Worm (Caenorhabditis elegans) whole organism, L3 larva: ENCODE results near the gene F17C11.13.

Experiments used
- R02D3.7 ChIP-seq: fragments of 150-350 bp; optimal IDR thresholded peaks from 2 replicates; lab custom pipeline; 2014; ENCODE audit warnings: missing biosample characterization, missing genetic modification characterization
- ZK546.5 ChIP-seq: sonication (generic microtip); optimal IDR thresholded peaks from 2 replicates; lab custom pipeline; 2017; ENCODE audit warnings: missing biosample characterization, missing genetic modification characterization
- ceh-16 ChIP-seq: sonication (generic microtip); optimal IDR thresholded peaks from 2 replicates; lab custom pipeline; 2017; ENCODE audit warnings: missing biosample characterization, missing genetic modification characterization
- ceh-82 ChIP-seq: fragments of 150-350 bp; optimal IDR thresholded peaks from 2 replicates; lab custom pipeline; 2014; ENCODE audit warnings: missing biosample characterization, missing genetic modification characterization
- ceh-9 ChIP-seq: sonication (generic microtip); optimal IDR thresholded peaks from 2 replicates; lab custom pipeline; 2018; ENCODE audit warnings: missing biosample characterization, missing genetic modification characterization
- egl-5 ChIP-seq: fragments of 150-350 bp; optimal IDR thresholded peaks from 2 replicates; lab custom pipeline; 2017; ENCODE audit warnings: missing biosample characterization, missing genetic modification reagents, missing genetic modification characterization, inconsistent platforms
- elt-1 ChIP-seq: fragments of 150-350 bp; optimal IDR thresholded peaks from 2 replicates; lab custom pipeline; 2014; ENCODE audit warnings: missing biosample characterization, missing genetic modification characterization
- elt-2 ChIP-seq: sonication (generic microtip); optimal IDR thresholded peaks from 2 replicates; lab custom pipeline; 2016; ENCODE audit warnings: missing genetic modification reagents, mild to moderate bottlenecking, missing genetic modification characterization, missing compliant biosample characterization
- eor-1 ChIP-seq, 2 experiments: fragments of 150-350 bp; optimal IDR thresholded peaks; 2 replicates each; lab custom pipeline; 2014 to 2018; ENCODE audit warnings: missing biosample characterization in 2 of 2, missing genetic modification characterization in 2 of 2
- fkh-2 ChIP-seq: fragments of 150-350 bp; optimal IDR thresholded peaks from 2 replicates; lab custom pipeline; 2014; ENCODE audit warnings: missing biosample characterization, missing genetic modification reagents, missing genetic modification characterization
- fos-1 ChIP-seq: fragments of 150-350 bp; optimal IDR thresholded peaks from 2 replicates; lab custom pipeline; 2014; ENCODE audit warnings: missing biosample characterization, missing genetic modification characterization
- hmg-11 ChIP-seq: sonication (generic microtip); optimal IDR thresholded peaks from 2 replicates; lab custom pipeline; 2016; ENCODE audit warnings: missing genetic modification characterization, missing compliant biosample characterization
- jun-1 ChIP-seq: fragments of 150-350 bp; optimal IDR thresholded peaks from 2 replicates; lab custom pipeline; 2014; ENCODE audit warnings: missing biosample characterization, missing genetic modification reagents, missing genetic modification characterization
- lin-15B ChIP-seq: fragments of 150-350 bp; optimal IDR thresholded peaks from 2 replicates; lab custom pipeline; 2014; ENCODE audit warnings: missing biosample characterization, missing genetic modification characterization
- lin-39 ChIP-seq: fragments of 150-350 bp; optimal IDR thresholded peaks from 2 replicates; lab custom pipeline; 2018; ENCODE audit warnings: missing biosample characterization, missing genetic modification reagents, missing genetic modification characterization
- lsy-12 ChIP-seq: sonication (generic microtip); optimal IDR thresholded peaks from 2 replicates; lab custom pipeline; 2016; ENCODE audit warnings: mild to moderate bottlenecking, missing genetic modification characterization, missing compliant biosample characterization
- mdl-1 ChIP-seq: fragments of 150-350 bp; optimal IDR thresholded peaks from 2 replicates; lab custom pipeline; 2014; ENCODE audit warnings: missing biosample characterization, missing genetic modification characterization
- mml-1 ChIP-seq: fragments of 150-350 bp; sonication (generic microtip); optimal IDR thresholded peaks from 3 replicates; lab custom pipeline; 2014; ENCODE audit warnings: missing biosample characterization, missing genetic modification characterization
- nfya-1 ChIP-seq: sonication (generic microtip); optimal IDR thresholded peaks from 2 replicates; lab custom pipeline; 2017; ENCODE audit warnings: missing genetic modification characterization, mild to moderate bottlenecking, missing compliant biosample characterization, antibody characterized with exemption, moderate library complexity; ENCODE audit not compliant: insufficient read depth
- nhr-12 ChIP-seq: fragments of 150-350 bp; optimal IDR thresholded peaks from 2 replicates; lab custom pipeline; 2014; ENCODE audit warnings: missing biosample characterization, missing genetic modification characterization
- nhr-25 ChIP-seq: sonication (generic microtip); optimal IDR thresholded peaks from 2 replicates; lab custom pipeline; 2017; ENCODE audit warnings: missing biosample characterization, missing genetic modification characterization
- nhr-43 ChIP-seq: sonication (generic microtip); optimal IDR thresholded peaks from 2 replicates; lab custom pipeline; 2016; ENCODE audit warnings: mild to moderate bottlenecking, missing genetic modification characterization, missing compliant biosample characterization; ENCODE audit not compliant: poor library complexity, severe bottlenecking
- nhr-77 ChIP-seq: fragments of 150-350 bp; optimal IDR thresholded peaks from 2 replicates; lab custom pipeline; 2014; ENCODE audit warnings: missing biosample characterization, missing genetic modification characterization
- pha-4 ChIP-seq: fragments of 150-350 bp; optimal IDR thresholded peaks from 2 replicates; lab custom pipeline; 2014; ENCODE audit warnings: missing biosample characterization, missing genetic modification reagents, missing genetic modification characterization
- pqm-1 ChIP-seq: fragments of 150-350 bp; optimal IDR thresholded peaks from 2 replicates; lab custom pipeline; 2017; ENCODE audit warnings: missing biosample characterization, missing genetic modification characterization, inconsistent platforms
- sea-2 ChIP-seq: fragments of 150-350 bp; sonication (generic microtip); optimal IDR thresholded peaks from 4 replicates; lab custom pipeline; 2014; ENCODE audit warnings: missing biosample characterization, missing genetic modification reagents, missing genetic modification characterization
- skn-1 ChIP-seq: fragments of 150-350 bp; optimal IDR thresholded peaks from 2 replicates; lab custom pipeline; 2014; ENCODE audit warnings: missing biosample characterization, missing genetic modification characterization
- snpc-4 ChIP-seq: fragments of 150-350 bp; optimal IDR thresholded peaks from 2 replicates; lab custom pipeline; 2014; ENCODE audit warnings: missing biosample characterization, missing genetic modification characterization
- tbx-2 ChIP-seq: sonication (generic microtip); optimal IDR thresholded peaks from 2 replicates; lab custom pipeline; 2016; ENCODE audit warnings: mild to moderate bottlenecking, missing genetic modification characterization, missing compliant biosample characterization
- unc-39 ChIP-seq: sonication (generic microtip); optimal IDR thresholded peaks from 4 replicates; lab custom pipeline; 2017; ENCODE audit warnings: missing biosample characterization, missing genetic modification characterization
- unc-62 ChIP-seq: fragments of 150-350 bp; sonication (generic microtip); optimal IDR thresholded peaks from 4 replicates; lab custom pipeline; 2014; ENCODE audit warnings: missing biosample characterization, missing genetic modification reagents, missing genetic modification characterization
- zag-1 ChIP-seq: fragments of 150-350 bp; optimal IDR thresholded peaks from 2 replicates; lab custom pipeline; 2014; ENCODE audit warnings: missing biosample characterization, missing genetic modification characterization
- ztf-11 ChIP-seq: fragments of 150-350 bp; optimal IDR thresholded peaks from 2 replicates; lab custom pipeline; 2014; ENCODE audit warnings: missing biosample characterization, missing genetic modification characterization
- ztf-4 ChIP-seq: fragments of 150-350 bp; optimal IDR thresholded peaks from 2 replicates; lab custom pipeline; 2014; ENCODE audit warnings: missing biosample characterization, missing genetic modification characterization

Gene F17C11.13

DNA sequence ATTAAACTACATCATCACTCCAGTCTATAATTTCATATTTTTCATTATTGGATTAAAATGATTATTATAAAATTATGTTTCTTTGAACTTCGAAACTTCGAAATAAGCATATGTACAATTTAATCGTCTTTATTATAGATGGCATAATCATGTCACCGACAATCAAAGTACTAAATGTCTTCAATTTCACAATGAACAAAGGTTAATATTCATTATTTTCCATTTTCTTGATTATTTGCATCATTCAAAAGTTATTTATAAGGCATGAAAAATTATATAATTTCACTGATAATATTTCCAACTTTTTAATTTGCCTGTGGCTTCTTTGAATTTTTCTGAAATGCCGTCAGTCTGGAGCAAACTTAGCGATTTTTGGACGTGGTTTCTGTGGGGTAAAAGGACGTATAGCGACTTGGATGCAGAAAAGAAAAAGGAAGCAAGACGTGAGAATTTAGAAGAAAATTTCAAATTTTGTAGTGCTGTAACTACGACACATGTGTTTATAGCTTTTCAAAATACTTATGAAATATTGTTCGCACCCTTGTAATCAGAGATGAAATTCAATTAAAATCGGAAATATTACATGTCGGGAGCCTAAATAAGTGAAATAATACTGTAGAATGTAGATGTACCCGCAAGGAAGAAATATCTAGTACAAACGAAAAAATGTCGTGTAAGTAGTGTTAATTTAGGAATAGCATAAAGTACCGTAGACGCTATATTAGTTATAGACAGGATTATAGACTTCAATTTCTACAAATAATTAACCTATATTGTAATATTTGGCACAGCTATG, at the start of gene F17C11.13:
F17C11.13 (plus strand) TSS at position 243 of the 796 bp plus-strand sequence.
- TF ChIP-seq nfya-1, result no peak
- no peak for TF ChIP-seq egl-5
- TF ChIP-seq ceh-9, result no peak
- TF ChIP-seq lin-39 (tag; lab: Kevin White, UChicago), result no peak
- TF ChIP-seq nhr-43 (tag; lab: Kevin White, UChicago), result no peak
- peak; percentile 59 for TF ChIP-seq elt-2 (tag; lab: Kevin White, UChicago)
- TF ChIP-seq lin-15B (tag; lab: Kevin White, UChicago), result no peak
- TF ChIP-seq lsy-12 (tag; lab: Kevin White, UChicago), result no peak
- TF ChIP-seq ceh-82 (tag; lab: Kevin White, UChicago), result no peak
- no peak for TF ChIP-seq hmg-11 (tag; lab: Kevin White, UChicago)
- TF ChIP-seq jun-1 (tag; lab: Kevin White, UChicago), result no peak
- no peak for TF ChIP-seq pha-4 (tag; lab: Kevin White, UChicago)
- TF ChIP-seq mdl-1 (tag; lab: Kevin White, UChicago), result no peak
- TF ChIP-seq unc-39 (tag; lab: Kevin White, UChicago), result no peak
- peak; percentile 32 for TF ChIP-seq pqm-1 (tag; lab: Kevin White, UChicago)
- TF ChIP-seq tbx-2 (tag; lab: Kevin White, UChicago), result no peak
- TF ChIP-seq zag-1 (tag; lab: Kevin White, UChicago), result no peak

ce11 chrV:10909071-10909470, 46.7 kb upstream of the F17C11.13 start, which contains the start of gene zzz-1:
TSS of gene zzz-1 (minus strand) at chrV:10909171.
- TF ChIP-seq ztf-4 (tag; lab: Kevin White, UChicago) (no peak), snpc-4 (no peak), elt-1 (tag; lab: Kevin White, UChicago) (peak; percentile 86)

ce11 chrV:10909959-10910358, 45.8 kb upstream of the F17C11.13 start:
- no peak for TF ChIP-seq snpc-4
- TF ChIP-seq fos-1, result no peak
- no peak for TF ChIP-seq nhr-77 (tag; lab: Kevin White, UChicago)
- TF ChIP-seq nhr-12, result no peak
- TF ChIP-seq zag-1 (tag; lab: Kevin White, UChicago), result no peak
- no peak for TF ChIP-seq lsy-12 (tag; lab: Kevin White, UChicago)
- no peak for TF ChIP-seq jun-1 (tag; lab: Kevin White, UChicago)
- TF ChIP-seq tbx-2 (tag; lab: Kevin White, UChicago), result no peak
- no peak for TF ChIP-seq skn-1 (tag; lab: Kevin White, UChicago)
- no peak for TF ChIP-seq egl-5
- TF ChIP-seq ceh-16 (tag; lab: Kevin White, UChicago), result no peak
- TF ChIP-seq ceh-82 (tag; lab: Kevin White, UChicago), result no peak
- TF ChIP-seq unc-39 (tag; lab: Kevin White, UChicago), result no peak
- TF ChIP-seq eor-1 (tag; optimal IDR thresholded peaks at IDR 0.05; lab: Kevin White, UChicago), result no peak
- no peak for TF ChIP-seq pha-4 (tag; lab: Kevin White, UChicago)
- TF ChIP-seq ztf-4 (tag; lab: Kevin White, UChicago), result no peak

DNA sequence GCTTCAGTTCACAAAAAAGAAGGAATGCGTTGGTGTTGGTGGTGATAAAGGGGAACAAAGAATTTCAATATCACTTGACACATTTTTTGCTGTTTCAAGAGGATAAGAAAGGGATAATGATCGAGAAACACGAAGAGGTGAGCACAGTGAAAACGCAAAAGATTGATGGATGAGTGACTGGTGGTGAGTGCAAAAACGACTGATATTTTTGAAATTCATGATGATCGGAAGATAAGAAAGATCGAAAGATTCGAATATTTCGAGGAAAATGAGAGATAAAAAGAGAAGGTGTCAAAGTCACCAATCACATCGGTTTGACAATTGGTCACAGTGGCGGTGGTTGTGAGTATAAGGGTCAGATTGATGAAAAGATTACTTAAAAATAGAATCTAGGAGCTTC, 39.8 kb upstream of the F17C11.13 start:
- TF ChIP-seq elt-1 (tag; lab: Kevin White, UChicago) (peak; percentile 76), unc-62 (GFP tag; lab: Kevin White, UChicago) (peak; percentile 82), fos-1 (no peak), sea-2 (GFP tag; lab: Kevin White, UChicago) (no peak), nfya-1 (peak; percentile 15), ztf-11 (tag; lab: Kevin White, UChicago) (no peak)
- TF ChIP-seq, all 47 proteins: peak for 3

ce11 chrV:10918373-10918772, 37.4 kb upstream of the F17C11.13 start, which contains the start of gene F58B4.2:
TSS of gene F58B4.2 (minus strand) at chrV:10918473.
- TF ChIP-seq fkh-2 (tag; lab: Kevin White, UChicago), result no peak
- TF ChIP-seq snpc-4, result no peak
- no peak for TF ChIP-seq mml-1 (tag; lab: Kevin White, UChicago)
- no peak for TF ChIP-seq nhr-12
- no peak for TF ChIP-seq ztf-4 (tag; lab: Kevin White, UChicago)
- no peak for TF ChIP-seq lsy-12 (tag; lab: Kevin White, UChicago)
- TF ChIP-seq nhr-25 (tag; lab: Kevin White, UChicago), result no peak
- no peak for TF ChIP-seq mdl-1 (tag; lab: Kevin White, UChicago)
- no peak for TF ChIP-seq pqm-1 (tag; lab: Kevin White, UChicago)
- no peak for TF ChIP-seq skn-1 (tag; lab: Kevin White, UChicago)
- no peak for TF ChIP-seq ceh-16 (tag; lab: Kevin White, UChicago)
- no peak for TF ChIP-seq eor-1 (tag; optimal IDR thresholded peaks at IDR 0.05; lab: Kevin White, UChicago)
- no peak for TF ChIP-seq ZK546.5
- no peak for TF ChIP-seq R02D3.7 (tag; lab: Kevin White, UChicago)
